Fruit fly (Drosophila melanogaster): ENCODE measurements around the gene CG14210.

CG14210 gene

dm6 chrX:19665684-19666141, 49.7 kb downstream of the CG14210 start (continued):
- no peak for TF ChIP-seq sd (tag; optimal IDR thresholded peaks at IDR 0.05)
- TF ChIP-seq klu (GFP tag; IDR thresholded peaks at IDR 0.05), result no peak; the same call in 1 of the 2 replicates
- TF ChIP-seq lilli (GFP tag; optimal IDR thresholded peaks at IDR 0.05), result peak; percentile 54
- TF ChIP-seq sim (GFP tag; IDR thresholded peaks at IDR 0.05), result no peak
- TF ChIP-seq pb (GFP tag; optimal IDR thresholded peaks at IDR 0.05), result no peak
- peak; percentile 44 for TF ChIP-seq CG10366 (GFP tag; IDR thresholded peaks at IDR 0.05)
- no peak for TF ChIP-seq Fer2 (tag; optimal IDR thresholded peaks at IDR 0.05)
- TF ChIP-seq CG14860 (GFP tag; IDR thresholded peaks at IDR 0.05; ENCODE audit: partially characterized antibody), result 0 out of 3 replicates have a peak, but pooled peaks have one; percentile 30
- TF ChIP-seq CG2889 (GFP tag; IDR thresholded peaks at IDR 0.05), result peak; percentile 63; the same call in 1 of the 3 replicates
- no peak for TF ChIP-seq Side (GFP tag; optimal IDR thresholded peaks at IDR 0.05)
- TF ChIP-seq sob (GFP tag; IDR thresholded peaks at IDR 0.05), result peak; percentile 75
- TF ChIP-seq Fer1 (GFP tag; optimal IDR thresholded peaks at IDR 0.05), result no peak
- TF ChIP-seq tup (GFP tag; optimal IDR thresholded peaks at IDR 0.05), result no peak
- no peak for TF ChIP-seq CG3065 (GFP tag; optimal IDR thresholded peaks at IDR 0.05)
- no peak for TF ChIP-seq CG7271 (tag; optimal IDR thresholded peaks at IDR 0.05)
- TF ChIP-seq twi (tag; optimal IDR thresholded peaks at IDR 0.05), result no peak
- no peak for TF ChIP-seq CG18262 (tag; optimal IDR thresholded peaks at IDR 0.05)
- no peak for TF ChIP-seq CrebB (tag; optimal IDR thresholded peaks at IDR 0.05)
- no peak for TF ChIP-seq Oli (tag; optimal IDR thresholded peaks at IDR 0.05)
- peak; percentile 35; the same call in 1 of the 2 replicates for TF ChIP-seq CG14667 (GFP tag; IDR thresholded peaks at IDR 0.05)
- TF ChIP-seq eve (GFP tag; optimal IDR thresholded peaks at IDR 0.05), result no peak
- TF ChIP-seq Hr78 (GFP tag; optimal IDR thresholded peaks at IDR 0.05), result peak in 1 of 2 experiments; percentile 2
- peak; percentile 87 for TF ChIP-seq Ets65A (GFP tag)
- no peak for TF ChIP-seq usp (GFP tag; optimal IDR thresholded peaks at IDR 0.05)
- TF ChIP-seq gfzf (GFP tag; optimal IDR thresholded peaks at IDR 0.05), result no peak
- no peak for TF ChIP-seq cas (GFP tag; IDR thresholded peaks at IDR 0.05)
- no peak for TF ChIP-seq Tbp (GFP tag; optimal IDR thresholded peaks at IDR 0.05)
- no peak for TF ChIP-seq fd64A (GFP tag; optimal IDR thresholded peaks at IDR 0.05)
- TF ChIP-seq CG11695 (GFP tag; IDR thresholded peaks at IDR 0.05), result no peak
- peak; percentile 27 to 43 for TF ChIP-seq Pdp1 (GFP tag; optimal IDR thresholded peaks at IDR 0.05)
- TF ChIP-seq HLH3B (GFP tag; IDR thresholded peaks at IDR 0.05), result 0 out of 2 replicates have a peak, but pooled peaks have one; percentile 39
- TF ChIP-seq CG6765 (GFP tag; optimal IDR thresholded peaks at IDR 0.05), result no peak
- TF ChIP-seq CG11093 (GFP tag; IDR thresholded peaks at IDR 0.05), result peak; percentile 64; the same call in 1 of the 3 replicates
- no peak for TF ChIP-seq CG4707 (GFP tag; optimal IDR thresholded peaks at IDR 0.05)
- TF ChIP-seq org-1 (GFP tag; optimal IDR thresholded peaks at IDR 0.05), result no peak
- TF ChIP-seq CG4730 (GFP tag; IDR thresholded peaks at IDR 0.05), result no peak
- no peak for TF ChIP-seq lov (optimal IDR thresholded peaks at IDR 0.05)
- TF ChIP-seq lov (GFP tag; IDR thresholded peaks at IDR 0.05), result no peak
- TF ChIP-seq Elba2 (GFP tag; optimal IDR thresholded peaks at IDR 0.05), result no peak
- no peak for TF ChIP-seq pros (GFP tag; optimal IDR thresholded peaks at IDR 0.05)
- TF ChIP-seq CG8290 (GFP tag; optimal IDR thresholded peaks at IDR 0.05), result peak; percentile 25
- TF ChIP-seq CG8290 (tag; optimal IDR thresholded peaks at IDR 0.05), result peak in 1 of 2 experiments; percentile 44
- no peak for TF ChIP-seq CG16779 (GFP tag; IDR thresholded peaks at IDR 0.05)
- no peak for TF ChIP-seq CG4282 (GFP tag; optimal IDR thresholded peaks at IDR 0.05)
- peak; percentile 30 for TF ChIP-seq CG30403 (GFP tag; optimal IDR thresholded peaks at IDR 0.05)
- peak; percentile 12 for TF ChIP-seq CG2712 (tag; optimal IDR thresholded peaks at IDR 0.05)
- TF ChIP-seq CG18764 (GFP tag; optimal IDR thresholded peaks at IDR 0.05), result no peak
- peak; percentile 85 for TF ChIP-seq slbo (GFP tag; IDR thresholded peaks at IDR 0.05)
- peak; percentile 46; the same call in 1 of the 2 replicates for TF ChIP-seq Drgx (GFP tag; IDR thresholded peaks at IDR 0.05)
- TF ChIP-seq CG1529 (GFP tag; optimal IDR thresholded peaks at IDR 0.05), result no peak
- TF ChIP-seq CG3163 (GFP tag; optimal IDR thresholded peaks at IDR 0.05), result no peak
- TF ChIP-seq sima (GFP tag; optimal IDR thresholded peaks at IDR 0.05), result no peak

Data from whole organism, embryonic.